Worm (Caenorhabditis elegans) whole organism, L4 larva: ENCODE measurements around the gene npr-15.

Source experiments
- F26F4.8 ChIP-seq: fragments of 200-800 bp; sonication (Bioruptor generic); conservative IDR thresholded peaks from 2 replicates; pipeline ENCODE4 v1.3.6; 2022; ENCODE audit warnings: missing genetic modification characterization, missing compliant biosample characterization
- F37D6.2 ChIP-seq: sonication (generic microtip); optimal IDR thresholded peaks from 2 replicates; lab custom pipeline; 2016; ENCODE audit warnings: mild to moderate bottlenecking, missing genetic modification characterization, missing compliant biosample characterization
- F44E2.7 ChIP-seq: fragments of 200-800 bp; sonication (Bioruptor generic); IDR thresholded peaks from 2 replicates; pipeline ENCODE4 v2.1.2; 2022; ENCODE audit warnings: missing genetic modification characterization, missing compliant biosample characterization
- F49E8.2 ChIP-seq: sonication (generic microtip); optimal IDR thresholded peaks from 2 replicates; lab custom pipeline; 2016; ENCODE audit warnings: missing compliant biosample characterization, mild to moderate bottlenecking, missing genetic modification characterization, borderline replicate concordance
- T20F7.1 ChIP-seq: fragments of 200-800 bp; sonication (Bioruptor generic); optimal IDR thresholded peaks from 2 replicates; lab custom pipeline; 2018; ENCODE audit warnings: mild to moderate bottlenecking, missing genetic modification characterization, missing compliant biosample characterization
- T26A8.4 ChIP-seq: fragments of 200-800 bp; sonication (Bioruptor generic); IDR thresholded peaks from 2 replicates; pipeline ENCODE4 v1.3.6; 2022; ENCODE audit warnings: missing genetic modification characterization, missing compliant biosample characterization
- Y105C5A.15 ChIP-seq: fragments of 200-800 bp; sonication (Bioruptor generic); IDR thresholded peaks from 2 replicates; pipeline ENCODE4 v1.3.6; 2022; ENCODE audit warnings: missing genetic modification characterization, missing compliant biosample characterization
- Y5F2A.4 ChIP-seq: fragments of 200-800 bp; sonication (Bioruptor generic); optimal IDR thresholded peaks from 2 replicates; lab custom pipeline; 2018; ENCODE audit warnings: mild to moderate bottlenecking, missing genetic modification characterization, missing compliant biosample characterization
- ZK546.5 ChIP-seq, 2 experiments: sonication (generic microtip); optimal IDR thresholded peaks; 2 replicates each; lab custom pipeline; 2017; ENCODE audit warnings: missing biosample characterization in 2 of 2, missing genetic modification characterization in 2 of 2
- aha-1 ChIP-seq: fragments of 150-350 bp; peaks from one replicate; lab custom pipeline; 2014; ENCODE audit warnings: missing biosample characterization, missing genetic modification characterization
- ceh-28 ChIP-seq: fragments of 150-350 bp; optimal IDR thresholded peaks from 2 replicates; lab custom pipeline; 2014; ENCODE audit warnings: missing biosample characterization, missing genetic modification reagents, missing genetic modification characterization
- ceh-32 ChIP-seq: sonication (generic microtip); optimal IDR thresholded peaks from 2 replicates; lab custom pipeline; 2016; ENCODE audit warnings: mild to moderate bottlenecking, missing genetic modification characterization, missing compliant biosample characterization; ENCODE audit not compliant: poor library complexity
- ceh-44 ChIP-seq: fragments of 200-800 bp; sonication (Bioruptor generic); IDR thresholded peaks from 2 replicates; pipeline ENCODE4 v1.3.6; 2022; ENCODE audit warnings: missing genetic modification reagents, missing genetic modification characterization, missing compliant biosample characterization
- ceh-62 ChIP-seq: sonication (generic microtip); optimal IDR thresholded peaks from 2 replicates; lab custom pipeline; 2017; ENCODE audit warnings: missing biosample characterization, missing genetic modification characterization
- ceh-82 ChIP-seq: sonication (generic microtip); optimal IDR thresholded peaks from 2 replicates; lab custom pipeline; 2017; ENCODE audit warnings: missing biosample characterization, missing genetic modification characterization
- ces-1 ChIP-seq: fragments of 150-350 bp; sonication (generic microtip); optimal IDR thresholded peaks from 4 replicates; lab custom pipeline; 2014; ENCODE audit warnings: missing biosample characterization, missing genetic modification reagents, missing genetic modification characterization
- cey-2 ChIP-seq: sonication (generic microtip); optimal IDR thresholded peaks from 3 replicates; lab custom pipeline; 2017; ENCODE audit warnings: missing genetic modification characterization, mild to moderate bottlenecking, missing compliant biosample characterization, antibody characterized with exemption, borderline replicate concordance; ENCODE audit not compliant: insufficient read depth
- daf-8 ChIP-seq: fragments of 200-800 bp; sonication (Bioruptor generic); IDR thresholded peaks from 2 replicates; pipeline ENCODE4 v1.3.6; 2022; ENCODE audit warnings: missing genetic modification characterization, missing compliant biosample characterization
- dmd-8 ChIP-seq: fragments of 200-800 bp; sonication (Bioruptor generic); IDR thresholded peaks from 2 replicates; pipeline ENCODE4 v1.3.6; 2022; ENCODE audit warnings: missing genetic modification characterization, missing compliant biosample characterization
- dmd-9 ChIP-seq: fragments of 200-800 bp; sonication (Bioruptor generic); IDR thresholded peaks from 2 replicates; pipeline ENCODE4 v1.3.6; 2022; ENCODE audit warnings: missing genetic modification reagents, missing genetic modification characterization, missing compliant biosample characterization
- duxl-1 ChIP-seq: sonication (generic microtip); optimal IDR thresholded peaks from 2 replicates; lab custom pipeline; 2016; ENCODE audit warnings: mild to moderate bottlenecking, missing genetic modification characterization, moderate library complexity, missing compliant biosample characterization; ENCODE audit not compliant: poor library complexity
- egl-27 ChIP-seq: sonication (generic microtip); optimal IDR thresholded peaks from 3 replicates; lab custom pipeline; 2017; ENCODE audit warnings: missing biosample characterization, missing genetic modification reagents, missing genetic modification characterization
- egl-43 ChIP-seq: fragments of 200-800 bp; sonication (Bioruptor generic); IDR thresholded peaks from 2 replicates; pipeline ENCODE4 v1.3.6; 2022; ENCODE audit warnings: missing genetic modification reagents, missing genetic modification characterization, missing compliant biosample characterization
- fkh-10 ChIP-seq: fragments of 150-350 bp; optimal IDR thresholded peaks from 2 replicates; lab custom pipeline; 2014; ENCODE audit warnings: missing biosample characterization, missing genetic modification reagents, missing genetic modification characterization
- fos-1 ChIP-seq: fragments of 150-350 bp; optimal IDR thresholded peaks from 2 replicates; lab custom pipeline; 2014; ENCODE audit warnings: missing biosample characterization, missing genetic modification characterization
- hlh-30 ChIP-seq: sonication (generic microtip); optimal IDR thresholded peaks from 2 replicates; lab custom pipeline; 2017; ENCODE audit warnings: antibody characterized with exemption, mild to moderate bottlenecking, missing genetic modification characterization, missing compliant biosample characterization; ENCODE audit not compliant: insufficient read depth
- hmg-1.1 ChIP-seq: fragments of 200-800 bp; sonication (Bioruptor generic); IDR thresholded peaks from 2 replicates; pipeline ENCODE4 v1.3.6; 2022; ENCODE audit warnings: missing genetic modification reagents, missing genetic modification characterization, missing compliant biosample characterization
- lin-15B ChIP-seq: fragments of 150-350 bp; sonication (generic microtip); optimal IDR thresholded peaks from 3 replicates; lab custom pipeline; 2014; ENCODE audit warnings: missing biosample characterization, missing genetic modification characterization
- lin-38 ChIP-seq: fragments of 200-800 bp; sonication (Bioruptor generic); IDR thresholded peaks from 2 replicates; pipeline ENCODE4 v1.3.6; 2022; ENCODE audit warnings: missing genetic modification reagents, missing genetic modification characterization, missing compliant biosample characterization
- lin-39 ChIP-seq: fragments of 150-350 bp; optimal IDR thresholded peaks from 2 replicates; lab custom pipeline; 2014; ENCODE audit warnings: missing biosample characterization, missing genetic modification reagents, missing genetic modification characterization
- lsy-2 ChIP-seq, 2 experiments: fragments of 150-350 bp in 1 of 2; sonication (generic microtip) in 1 of 2; optimal IDR thresholded peaks; 2 replicates each; lab custom pipeline; 2014 to 2017; ENCODE audit warnings: missing biosample characterization in 2 of 2, missing genetic modification characterization in 2 of 2
- madf-5 ChIP-seq, 2 experiments: fragments of 200-800 bp; sonication (Bioruptor generic); IDR thresholded peaks; 2 replicates each; pipeline ENCODE4 v1.3.6; 2022; ENCODE audit warnings: missing compliant biosample characterization in 2 of 2, missing genetic modification characterization in 2 of 2
- mes-2 ChIP-seq: sonication (generic microtip); optimal IDR thresholded peaks from 2 replicates; lab custom pipeline; 2016; ENCODE audit warnings: missing genotype, mild to moderate bottlenecking, missing genetic modification characterization, missing compliant biosample characterization; ENCODE audit not compliant: poor library complexity, severe bottlenecking
- nhr-111 ChIP-seq: fragments of 200-800 bp; sonication (Bioruptor generic); optimal IDR thresholded peaks from 2 replicates; lab custom pipeline; 2018; ENCODE audit warnings: mild to moderate bottlenecking, missing genetic modification characterization, missing compliant biosample characterization
- nhr-237 ChIP-seq: sonication (generic microtip); optimal IDR thresholded peaks from 2 replicates; lab custom pipeline; 2017; ENCODE audit warnings: missing biosample characterization, missing genetic modification characterization
- nhr-25 ChIP-seq: sonication (generic microtip); optimal IDR thresholded peaks from 2 replicates; lab custom pipeline; 2017; ENCODE audit warnings: missing genetic modification characterization, mild to moderate bottlenecking, missing compliant biosample characterization, antibody characterized with exemption, moderate library complexity, borderline replicate concordance; ENCODE audit not compliant: insufficient read depth
- nhr-28 ChIP-seq: fragments of 150-350 bp; optimal IDR thresholded peaks from 2 replicates; lab custom pipeline; 2014; ENCODE audit warnings: missing biosample characterization, missing genetic modification characterization
- nhr-6 ChIP-seq: fragments of 150-350 bp; optimal IDR thresholded peaks from 2 replicates; lab custom pipeline; 2014; ENCODE audit warnings: missing biosample characterization, missing genetic modification characterization
- nhr-76 ChIP-seq: fragments of 150-350 bp; optimal IDR thresholded peaks from 2 replicates; lab custom pipeline; 2014; ENCODE audit warnings: missing biosample characterization, missing genetic modification characterization
- php-3 ChIP-seq: fragments of 200-800 bp; sonication (Bioruptor generic); IDR thresholded peaks from 2 replicates; pipeline ENCODE4 v1.3.6; 2022; ENCODE audit warnings: missing genetic modification reagents, missing genetic modification characterization, missing compliant biosample characterization
- rbr-2 ChIP-seq: sonication (generic microtip); optimal IDR thresholded peaks from 2 replicates; lab custom pipeline; 2016; ENCODE audit warnings: missing genotype, missing genetic modification characterization, missing compliant biosample characterization
- saeg-2 ChIP-seq: fragments of 200-800 bp; sonication (Bioruptor generic); IDR thresholded peaks from 2 replicates; pipeline ENCODE4 v1.3.6; 2022; ENCODE audit warnings: missing genetic modification reagents, missing genetic modification characterization, missing compliant biosample characterization
- skn-1 ChIP-seq: fragments of 150-350 bp; optimal IDR thresholded peaks from 2 replicates; lab custom pipeline; 2014; ENCODE audit warnings: missing biosample characterization, missing genetic modification characterization
- spr-3 ChIP-seq: fragments of 200-800 bp; sonication (Bioruptor generic); optimal IDR thresholded peaks from 2 replicates; lab custom pipeline; 2018; ENCODE audit warnings: mild to moderate bottlenecking, missing genetic modification characterization, missing compliant biosample characterization
- zag-1 ChIP-seq: fragments of 150-350 bp; optimal IDR thresholded peaks from 2 replicates; lab custom pipeline; 2014; ENCODE audit warnings: missing biosample characterization, missing genetic modification characterization
- zip-2 ChIP-seq: fragments of 150-350 bp; optimal IDR thresholded peaks from 2 replicates; lab custom pipeline; 2014; ENCODE audit warnings: missing biosample characterization, missing genetic modification characterization
- ztf-7 ChIP-seq: fragments of 150-350 bp; optimal IDR thresholded peaks from 2 replicates; lab custom pipeline; 2014; ENCODE audit warnings: missing biosample characterization, missing genetic modification characterization

The npr-15 gene

DNA sequence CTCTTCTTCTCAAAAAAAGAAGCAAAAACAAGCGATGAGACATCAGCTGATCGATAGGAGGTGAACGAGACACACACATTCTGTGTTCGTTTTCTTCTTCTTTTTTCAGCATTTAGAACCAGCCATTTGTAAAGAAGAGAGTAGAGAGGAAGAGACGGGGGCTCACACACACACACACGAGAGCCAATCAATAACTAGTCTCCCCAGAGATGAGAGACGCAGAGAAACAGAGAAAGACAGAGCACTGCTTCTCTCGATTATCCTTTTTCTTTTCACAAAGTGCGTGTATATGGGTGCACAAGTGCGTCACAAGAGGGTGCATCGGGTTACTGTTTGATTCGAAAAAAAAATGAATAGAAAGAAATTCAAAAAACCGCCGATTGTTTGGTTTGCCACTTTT lies 17.1 kb downstream of the npr-15 start (continued):
- TF ChIP-seq nhr-237 (no peak), duxl-1 (tag; lab: Kevin White, UChicago) (no peak), ceh-82 (tag; lab: Kevin White, UChicago) (no peak), lin-38 (0 out of 2 replicates have a peak, but pooled peaks have one; percentile 18), F26F4.8 (GFP tag; lab: Robert Waterston, UW) (no peak), ztf-7 (tag; lab: Kevin White, UChicago) (no peak), egl-43 (GFP tag; lab: Robert Waterston, UW) (peak; percentile 72), F44E2.7 (GFP tag; lab: Robert Waterston, UW) (no peak), ceh-62 (tag; lab: Kevin White, UChicago) (no peak), mes-2 (tag; lab: Kevin White, UChicago) (peak; percentile 20), F37D6.2 (tag; lab: Kevin White, UChicago) (peak; percentile 43), dmd-8 (no peak), Y5F2A.4 (GFP tag; lab: Kevin White, UChicago) (no peak), lsy-2 (tag; optimal IDR thresholded peaks at IDR 0.05; lab: Kevin White, UChicago) (peak; percentile 60 to 81), zip-2 (tag; lab: Kevin White, UChicago) (no peak), fkh-10 (GFP tag; lab: Kevin White, UChicago) (peak; percentile 93), rbr-2 (tag; lab: Kevin White, UChicago) (peak; percentile 85), egl-27 (tag; lab: Kevin White, UChicago) (no peak), dmd-9 (GFP tag; lab: Robert Waterston, UW) (no peak), spr-3 (no peak), ceh-32 (tag; lab: Kevin White, UChicago) (no peak), lin-39 (tag; lab: Kevin White, UChicago) (peak; percentile 61), daf-8 (GFP tag; lab: Robert Waterston, UW) (no peak), nhr-76 (tag; lab: Kevin White, UChicago) (no peak), php-3 (no peak), saeg-2 (GFP tag; lab: Robert Waterston, UW) (peak; percentile 9; the same call in 1 of the 2 replicates), ceh-44 (GFP tag; lab: Robert Waterston, UW) (no peak), ceh-28 (tag; lab: Kevin White, UChicago) (peak; percentile 67), lin-15B (tag; lab: Kevin White, UChicago) (no peak), nhr-28 (no peak), madf-5 (GFP tag; IDR thresholded peaks at IDR 0.05; lab: Robert Waterston, UW) (no peak)

DNA sequence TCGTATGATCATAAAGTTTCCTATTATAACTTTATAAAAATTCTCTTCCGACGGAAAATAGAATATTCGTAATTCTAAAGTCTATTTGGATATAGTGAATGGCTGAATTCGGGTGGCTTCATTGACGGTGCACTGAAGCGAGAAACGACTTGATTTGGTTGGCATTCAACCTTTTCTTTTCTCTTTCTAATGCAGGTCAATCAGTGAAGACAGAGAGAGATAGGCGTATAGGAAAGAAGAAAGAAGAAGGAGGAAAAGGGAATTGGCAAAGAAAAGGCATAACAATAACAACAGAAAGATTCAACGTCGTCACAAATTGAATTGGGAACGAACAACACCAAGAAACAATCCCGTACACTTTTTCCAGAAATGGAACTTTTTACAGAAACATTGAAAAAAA lies 19.0 kb downstream of the npr-15 start:
- TF ChIP-seq T20F7.1 (GFP tag; lab: Kevin White, UChicago) (no peak), daf-8 (GFP tag; lab: Robert Waterston, UW) (no peak), rbr-2 (tag; lab: Kevin White, UChicago) (no peak), hmg-1.1 (GFP tag; lab: Robert Waterston, UW) (no peak), skn-1 (tag; lab: Kevin White, UChicago) (no peak), aha-1 (tag; lab: Kevin White, UChicago) (no peak), egl-27 (tag; lab: Kevin White, UChicago) (no peak), ZK546.5 (tag; optimal IDR thresholded peaks at IDR 0.05; lab: Kevin White, UChicago) (no peak), madf-5 (GFP tag; IDR thresholded peaks at IDR 0.05; lab: Robert Waterston, UW) (no peak), php-3 (no peak)

DNA sequence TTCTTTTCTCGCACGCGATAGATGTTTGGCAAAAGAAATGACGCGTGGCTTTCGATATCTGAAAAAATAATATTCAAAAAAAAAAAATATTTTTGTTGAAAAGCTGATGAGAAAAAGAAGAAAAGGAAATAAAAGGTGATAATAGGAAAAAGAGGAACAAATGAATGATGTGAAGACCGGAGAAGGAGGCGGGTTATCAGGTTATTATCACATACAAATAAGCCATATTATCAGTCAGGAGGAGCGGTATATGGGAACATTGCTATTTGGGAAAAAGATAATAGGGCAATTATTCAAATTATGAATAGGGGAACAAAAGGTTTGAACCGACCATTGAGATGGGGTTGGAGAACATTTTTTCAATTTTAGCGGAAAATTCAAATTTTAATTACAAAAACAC lies 20.3 kb downstream of the npr-15 start:
- no peak for TF ChIP-seq nhr-6
- no peak for TF ChIP-seq fos-1
- no peak for TF ChIP-seq lin-39 (tag; lab: Kevin White, UChicago)
- TF ChIP-seq T26A8.4 (GFP tag; lab: Robert Waterston, UW), result no peak
- TF ChIP-seq zag-1 (tag; lab: Kevin White, UChicago), result no peak
- TF ChIP-seq ces-1 (GFP tag; lab: Kevin White, UChicago), result no peak
- TF ChIP-seq Y5F2A.4 (GFP tag; lab: Kevin White, UChicago), result no peak
- no peak for TF ChIP-seq php-3
- TF ChIP-seq cey-2, result no peak
- no peak for TF ChIP-seq nhr-111 (GFP tag; lab: Kevin White, UChicago)
- no peak for TF ChIP-seq nhr-25 (tag; lab: Kevin White, UChicago)
- TF ChIP-seq hlh-30 (tag; lab: Kevin White, UChicago), result no peak
- no peak for TF ChIP-seq Y105C5A.15 (GFP tag; lab: Robert Waterston, UW)
- TF ChIP-seq F49E8.2 (tag; lab: Kevin White, UChicago), result no peak
